Worm (Caenorhabditis elegans) whole organism, young adult: Measurements from ENCODE around the gene R07E5.7.
"Not testable (repeated sequence)": the region's sequence is repeated elsewhere in the genome, so short reads cannot be mapped to it uniquely, and the experiment has no call there.

Source experiments
- D2030.7 ChIP-seq: fragments of 200-800 bp; sonication (Bioruptor generic); IDR thresholded peaks from 2 replicates; pipeline ENCODE4 v1.3.6; 2022; ENCODE audit warnings: missing genetic modification reagents, missing genetic modification characterization, missing compliant biosample characterization
- F23B12.7 ChIP-seq: sonication (generic microtip); optimal IDR thresholded peaks from 2 replicates; lab custom pipeline; 2017; ENCODE audit warnings: missing genetic modification characterization, mild to moderate bottlenecking, missing compliant biosample characterization, antibody characterized with exemption, moderate library complexity; ENCODE audit not compliant: insufficient read depth
- F37B4.10 ChIP-seq: fragments of 200-800 bp; sonication (Bioruptor generic); IDR thresholded peaks from 2 replicates; pipeline ENCODE4 v1.3.6; 2022; ENCODE audit warnings: missing genetic modification characterization, missing compliant biosample characterization
- K11D2.4 ChIP-seq: fragments of 200-800 bp; sonication (Bioruptor generic); IDR thresholded peaks from 2 replicates; pipeline ENCODE4 v1.3.6; 2022; ENCODE audit warnings: missing genetic modification reagents, missing genetic modification characterization, missing compliant biosample characterization
- K12H6.12 ChIP-seq: fragments of 200-800 bp; sonication (Bioruptor generic); optimal IDR thresholded peaks from 2 replicates; lab custom pipeline; 2018; ENCODE audit warnings: mild to moderate bottlenecking, missing genetic modification characterization, missing compliant biosample characterization
- Y56A3A.18 ChIP-seq: fragments of 200-800 bp; sonication (Bioruptor generic); IDR thresholded peaks from 2 replicates; pipeline ENCODE4 v1.3.6; 2022; ENCODE audit warnings: missing genetic modification reagents, missing genetic modification characterization, missing compliant biosample characterization
- Y95B8A.8 ChIP-seq: fragments of 200-800 bp; sonication (Bioruptor generic); IDR thresholded peaks from 2 replicates; pipeline ENCODE4 v1.3.6; 2022; ENCODE audit warnings: missing genetic modification reagents, missing genetic modification characterization, missing compliant biosample characterization
- attf-5 ChIP-seq: fragments of 200-800 bp; sonication (Bioruptor generic); optimal IDR thresholded peaks from 2 replicates; lab custom pipeline; 2018; ENCODE audit warnings: mild to moderate bottlenecking, missing genetic modification characterization, missing compliant biosample characterization
- attf-6 ChIP-seq: fragments of 200-800 bp; sonication (Bioruptor generic); IDR thresholded peaks from 2 replicates; pipeline ENCODE4 v1.3.6; 2022; ENCODE audit warnings: missing genetic modification reagents, missing genetic modification characterization, missing compliant biosample characterization
- ceh-40 ChIP-seq: fragments of 200-800 bp; sonication (Bioruptor generic); IDR thresholded peaks from 2 replicates; pipeline ENCODE4 v1.3.6; 2022; ENCODE audit warnings: missing genetic modification characterization, missing compliant biosample characterization
- chd-7 ChIP-seq: sonication (generic microtip); optimal IDR thresholded peaks from 2 replicates; lab custom pipeline; 2016; ENCODE audit warnings: mild to moderate bottlenecking, missing genetic modification characterization, moderate library complexity, missing compliant biosample characterization
- die-1 ChIP-seq: sonication (generic microtip); optimal IDR thresholded peaks from 2 replicates; lab custom pipeline; 2016; ENCODE audit warnings: missing genotype, mild to moderate bottlenecking, missing genetic modification characterization, missing compliant biosample characterization
- dox-1 ChIP-seq: fragments of 200-800 bp; sonication (Bioruptor generic); IDR thresholded peaks from 2 replicates; pipeline ENCODE4 v1.3.6; 2022; ENCODE audit warnings: missing genetic modification reagents, missing genetic modification characterization, missing compliant biosample characterization
- egrh-3 ChIP-seq: fragments of 200-800 bp; sonication (Bioruptor generic); IDR thresholded peaks from 2 replicates; pipeline ENCODE4 v1.3.6; 2022; ENCODE audit warnings: missing genetic modification reagents, missing genetic modification characterization, missing compliant biosample characterization
- ekl-4 ChIP-seq: fragments of 200-800 bp; sonication (Bioruptor generic); IDR thresholded peaks from 2 replicates; pipeline ENCODE4 v1.3.6; 2022; ENCODE audit warnings: missing genetic modification reagents, missing genetic modification characterization, missing compliant biosample characterization
- him-1 ChIP-seq: sonication (generic microtip); optimal IDR thresholded peaks from 2 replicates; lab custom pipeline; 2016; ENCODE audit warnings: missing genotype, missing genetic modification reagents, missing genetic modification characterization, missing compliant biosample characterization
- hmg-1.2 ChIP-seq: fragments of 200-800 bp; sonication (Bioruptor generic); IDR thresholded peaks from 2 replicates; pipeline ENCODE4 v1.3.6; 2022; ENCODE audit warnings: missing genetic modification reagents, missing genetic modification characterization, missing compliant biosample characterization
- let-526 ChIP-seq: fragments of 200-800 bp; sonication (Bioruptor generic); IDR thresholded peaks from 2 replicates; pipeline ENCODE4 v1.3.6; 2022; ENCODE audit warnings: missing genetic modification reagents, missing genetic modification characterization, missing compliant biosample characterization
- lin-40 ChIP-seq: sonication (generic microtip); optimal IDR thresholded peaks from 2 replicates; lab custom pipeline; 2016; ENCODE audit warnings: missing genetic modification characterization, mild to moderate bottlenecking, missing compliant biosample characterization, missing genotype, missing genetic modification reagents
- lsl-1 ChIP-seq: fragments of 200-800 bp; sonication (Bioruptor generic); optimal IDR thresholded peaks from 2 replicates; lab custom pipeline; 2018; ENCODE audit warnings: mild to moderate bottlenecking, missing genetic modification characterization, moderate library complexity, missing compliant biosample characterization
- madf-3 ChIP-seq: fragments of 200-800 bp; sonication (Bioruptor generic); IDR thresholded peaks from 2 replicates; pipeline ENCODE4 v1.3.6; 2022; ENCODE audit warnings: missing genetic modification reagents, missing genetic modification characterization, missing compliant biosample characterization
- madf-6 ChIP-seq: fragments of 200-800 bp; sonication (Bioruptor generic); IDR thresholded peaks from 2 replicates; pipeline ENCODE4 v1.3.6; 2022; ENCODE audit warnings: missing genetic modification reagents, missing genetic modification characterization, missing compliant biosample characterization
- mel-28 ChIP-seq: sonication (generic microtip); optimal IDR thresholded peaks from 2 replicates; lab custom pipeline; 2016; ENCODE audit warnings: borderline replicate concordance, mild to moderate bottlenecking, missing genetic modification characterization, missing compliant biosample characterization
- nhr-90 ChIP-seq: sonication (generic microtip); optimal IDR thresholded peaks from 2 replicates; lab custom pipeline; 2016; ENCODE audit warnings: missing genotype, mild to moderate bottlenecking, missing genetic modification characterization, missing compliant biosample characterization
- rec-8 ChIP-seq, 2 experiments: sonication (generic microtip); optimal IDR thresholded peaks; 2 replicates each; lab custom pipeline; 2016; ENCODE audit warnings: mild to moderate bottlenecking in 2 of 2, missing genetic modification characterization in 2 of 2, missing genetic modification reagents in 2 of 2, missing genotype in 2 of 2, missing biosample characterization in 1 of 2, missing compliant biosample characterization in 1 of 2, moderate library complexity in 1 of 2
- snpc-4 ChIP-seq, 5 experiments: fragments of 150-350 bp in 1 of 5; sonication (generic microtip) in 4 of 5; optimal IDR thresholded peaks; 2 replicates each; lab custom pipeline; 2014 to 2018; ENCODE audit warnings: missing genetic modification characterization in 5 of 5, missing biosample characterization in 3 of 5, antibody characterized with exemption in 2 of 5, mild to moderate bottlenecking in 2 of 5, missing compliant biosample characterization in 2 of 5, missing genotype in 2 of 5, moderate library complexity in 2 of 5, missing genetic modification reagents in 1 of 5
- ztf-26 ChIP-seq: sonication (generic microtip); optimal IDR thresholded peaks from 2 replicates; lab custom pipeline; 2017; ENCODE audit warnings: missing genetic modification characterization, missing compliant biosample characterization
- ztf-28 ChIP-seq: fragments of 200-800 bp; sonication (Bioruptor generic); IDR thresholded peaks from 2 replicates; pipeline ENCODE4 v1.3.6; 2022; ENCODE audit warnings: missing genetic modification reagents, missing genetic modification characterization, missing compliant biosample characterization

Gene R07E5.7

DNA sequence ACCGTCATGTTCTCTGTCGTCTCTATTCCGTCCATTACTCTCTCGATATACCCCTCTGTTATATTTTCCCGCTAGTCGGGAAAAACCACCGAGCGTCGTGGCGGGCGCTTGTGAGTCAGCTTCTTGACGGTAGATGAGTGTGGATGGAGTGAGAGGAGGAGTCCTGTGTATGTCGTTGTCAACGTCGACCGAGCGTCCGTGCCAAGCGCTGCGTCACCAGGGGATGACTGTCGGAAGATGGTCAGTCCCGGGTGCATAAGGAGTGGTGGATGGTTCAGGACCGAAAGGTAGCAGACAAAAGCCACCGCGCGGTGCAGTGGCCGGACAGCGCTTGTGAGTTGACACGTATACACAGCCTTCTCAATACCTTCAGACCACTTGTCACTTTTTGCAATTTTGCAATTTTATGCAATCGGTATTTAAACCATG lies 49.6 kb downstream of the R07E5.7 start (continued):
- TF ChIP-seq mel-28 (peak; percentile 33), attf-6 (GFP tag; lab: Robert Waterston, UW) (0 out of 2 replicates have a peak, but pooled peaks have one; percentile 50), Y95B8A.8 (GFP tag; lab: Robert Waterston, UW) (0 out of 2 replicates have a peak, but pooled peaks have one; percentile 53), attf-5 (GFP tag; lab: Kevin White, UChicago) (peak; percentile 58), K12H6.12 (tag; lab: Kevin White, UChicago) (peak; percentile 80), rec-8 (tag; optimal IDR thresholded peaks at IDR 0.05; lab: Kevin White, UChicago) (peak in 1 of 2 experiments; percentile 32), Y56A3A.18 (peak; percentile 62; the same call in 1 of the 2 replicates), ceh-40 (GFP tag; lab: Robert Waterston, UW) (peak; percentile 51; the same call in 1 of the 2 replicates), F23B12.7 (tag; lab: Kevin White, UChicago) (peak; percentile 47), F37B4.10 (0 out of 2 replicates have a peak, but pooled peaks have one; percentile 22), lsl-1 (GFP tag; lab: Kevin White, UChicago) (peak; percentile 30), die-1 (tag; lab: Kevin White, UChicago) (peak; percentile 39), hmg-1.2 (peak; percentile 85), lin-40 (tag; lab: Kevin White, UChicago) (peak; percentile 73), K11D2.4 (GFP tag; lab: Robert Waterston, UW) (peak; percentile 49; the same call in 1 of the 2 replicates), him-1 (peak; percentile 6), chd-7 (tag; lab: Kevin White, UChicago) (peak; percentile 35), nhr-90 (peak; percentile 40), egrh-3 (peak; percentile 78), ekl-4 (GFP tag; lab: Robert Waterston, UW) (peak; percentile 64; the same call in 1 of the 2 replicates), ztf-26 (tag; lab: Kevin White, UChicago) (peak; percentile 56), ztf-28 (0 out of 2 replicates have a peak, but pooled peaks have one; percentile 40), let-526 (GFP tag; lab: Robert Waterston, UW) (peak; percentile 4; the same call in 1 of the 2 replicates), madf-6 (GFP tag; lab: Robert Waterston, UW) (peak; percentile 72; the same call in 1 of the 2 replicates), D2030.7 (peak; percentile 85), dox-1 (GFP tag; lab: Robert Waterston, UW) (peak; percentile 94), snpc-4 (tag; optimal IDR thresholded peaks at IDR 0.05; lab: Kevin White, UChicago) (peak in 2 of 4 experiments; percentile 44 to 65), madf-3 (0 out of 2 replicates have a peak, but pooled peaks have one; percentile 42)
- TF ChIP-seq snpc-4 (GFP tag; optimal IDR thresholded peaks at IDR 0.05; lab: Kevin White, UChicago) = not testable (repeated sequence)
